Worm (Caenorhabditis elegans) whole organism, L4 larva: ENCODE data around the gene Y38E10A.28.
A peak's percentile ranks its signal among the peaks of the same experiment; 100 is the strongest.

Source experiments
- F44E2.7 ChIP-seq: fragments of 200-800 bp; sonication (Bioruptor generic); IDR thresholded peaks from 2 replicates; pipeline ENCODE4 v2.1.2; 2022; ENCODE audit warnings: missing genetic modification characterization, missing compliant biosample characterization
- Y105C5A.15 ChIP-seq: fragments of 200-800 bp; sonication (Bioruptor generic); IDR thresholded peaks from 2 replicates; pipeline ENCODE4 v1.3.6; 2022; ENCODE audit warnings: missing genetic modification characterization, missing compliant biosample characterization
- Y75B8A.6 ChIP-seq: fragments of 200-800 bp; sonication (Bioruptor generic); IDR thresholded peaks from 2 replicates; pipeline ENCODE4 v1.3.6; 2022; ENCODE audit warnings: missing genetic modification reagents, missing genetic modification characterization, missing compliant biosample characterization
- aha-1 ChIP-seq: fragments of 150-350 bp; peaks from one replicate; lab custom pipeline; 2014; ENCODE audit warnings: missing biosample characterization, missing genetic modification characterization
- ceh-28 ChIP-seq: fragments of 150-350 bp; optimal IDR thresholded peaks from 2 replicates; lab custom pipeline; 2014; ENCODE audit warnings: missing biosample characterization, missing genetic modification reagents, missing genetic modification characterization
- ceh-44 ChIP-seq: fragments of 200-800 bp; sonication (Bioruptor generic); IDR thresholded peaks from 2 replicates; pipeline ENCODE4 v1.3.6; 2022; ENCODE audit warnings: missing genetic modification reagents, missing genetic modification characterization, missing compliant biosample characterization
- ces-1 ChIP-seq: fragments of 150-350 bp; sonication (generic microtip); optimal IDR thresholded peaks from 4 replicates; lab custom pipeline; 2014; ENCODE audit warnings: missing biosample characterization, missing genetic modification reagents, missing genetic modification characterization
- daf-16 ChIP-seq, 3 experiments: sonication (generic microtip); optimal IDR thresholded peaks; 2 replicates each; lab custom pipeline; 2016 to 2017; ENCODE audit warnings: missing genetic modification characterization in 3 of 3, missing genetic modification reagents in 3 of 3, mild to moderate bottlenecking in 2 of 3, missing compliant biosample characterization in 2 of 3, missing biosample characterization in 1 of 3, moderate library complexity in 1 of 3
- dmd-6 ChIP-seq: fragments of 200-800 bp; sonication (Bioruptor generic); IDR thresholded peaks from 2 replicates; pipeline ENCODE4 v1.3.6; 2022; ENCODE audit warnings: missing genetic modification reagents, missing genetic modification characterization, missing compliant biosample characterization
- dmd-8 ChIP-seq: fragments of 200-800 bp; sonication (Bioruptor generic); IDR thresholded peaks from 2 replicates; pipeline ENCODE4 v1.3.6; 2022; ENCODE audit warnings: missing genetic modification characterization, missing compliant biosample characterization
- dmd-9 ChIP-seq: fragments of 200-800 bp; sonication (Bioruptor generic); IDR thresholded peaks from 2 replicates; pipeline ENCODE4 v1.3.6; 2022; ENCODE audit warnings: missing genetic modification reagents, missing genetic modification characterization, missing compliant biosample characterization
- dve-1 ChIP-seq: sonication (generic microtip); optimal IDR thresholded peaks from 2 replicates; lab custom pipeline; 2017; ENCODE audit warnings: antibody characterized with exemption, mild to moderate bottlenecking, missing genetic modification characterization, missing compliant biosample characterization; ENCODE audit not compliant: insufficient read depth
- fkh-10 ChIP-seq: fragments of 150-350 bp; optimal IDR thresholded peaks from 2 replicates; lab custom pipeline; 2014; ENCODE audit warnings: missing biosample characterization, missing genetic modification reagents, missing genetic modification characterization
- fos-1 ChIP-seq: fragments of 150-350 bp; optimal IDR thresholded peaks from 2 replicates; lab custom pipeline; 2014; ENCODE audit warnings: missing biosample characterization, missing genetic modification characterization
- hlh-30 ChIP-seq: sonication (generic microtip); optimal IDR thresholded peaks from 2 replicates; lab custom pipeline; 2017; ENCODE audit warnings: antibody characterized with exemption, mild to moderate bottlenecking, missing genetic modification characterization, missing compliant biosample characterization; ENCODE audit not compliant: insufficient read depth
- lin-13 ChIP-seq: fragments of 150-350 bp; optimal IDR thresholded peaks from 2 replicates; lab custom pipeline; 2014; ENCODE audit warnings: missing biosample characterization, missing genetic modification reagents, missing genetic modification characterization
- lin-15B ChIP-seq: fragments of 150-350 bp; sonication (generic microtip); optimal IDR thresholded peaks from 3 replicates; lab custom pipeline; 2014; ENCODE audit warnings: missing biosample characterization, missing genetic modification characterization
- mep-1 ChIP-seq: fragments of 150-350 bp; sonication (generic microtip); optimal IDR thresholded peaks from 3 replicates; lab custom pipeline; 2014; ENCODE audit warnings: missing biosample characterization, missing genetic modification characterization
- mes-2 ChIP-seq: sonication (generic microtip); optimal IDR thresholded peaks from 2 replicates; lab custom pipeline; 2016; ENCODE audit warnings: missing genotype, mild to moderate bottlenecking, missing genetic modification characterization, missing compliant biosample characterization; ENCODE audit not compliant: poor library complexity, severe bottlenecking
- mxl-2 ChIP-seq: fragments of 200-800 bp; sonication (Bioruptor generic); conservative IDR thresholded peaks from 2 replicates; pipeline ENCODE4 v1.3.6; 2022; ENCODE audit warnings: missing genetic modification reagents, missing genetic modification characterization, missing compliant biosample characterization
- mxl-3 ChIP-seq: fragments of 200-800 bp; sonication (Bioruptor generic); optimal IDR thresholded peaks from 2 replicates; lab custom pipeline; 2018; ENCODE audit warnings: mild to moderate bottlenecking, missing genetic modification characterization, missing compliant biosample characterization
- nhr-102 ChIP-seq: sonication (generic microtip); optimal IDR thresholded peaks from 2 replicates; lab custom pipeline; 2016; ENCODE audit warnings: mild to moderate bottlenecking, missing genetic modification characterization, moderate library complexity, missing compliant biosample characterization
- nhr-111 ChIP-seq: fragments of 200-800 bp; sonication (Bioruptor generic); optimal IDR thresholded peaks from 2 replicates; lab custom pipeline; 2018; ENCODE audit warnings: mild to moderate bottlenecking, missing genetic modification characterization, missing compliant biosample characterization
- nhr-25 ChIP-seq: sonication (generic microtip); optimal IDR thresholded peaks from 2 replicates; lab custom pipeline; 2017; ENCODE audit warnings: missing genetic modification characterization, mild to moderate bottlenecking, missing compliant biosample characterization, antibody characterized with exemption, moderate library complexity, borderline replicate concordance; ENCODE audit not compliant: insufficient read depth
- nhr-41 ChIP-seq: fragments of 200-800 bp; sonication (Bioruptor generic); IDR thresholded peaks from 2 replicates; pipeline ENCODE4 v1.3.6; 2022; ENCODE audit warnings: missing genetic modification reagents, missing genetic modification characterization, missing compliant biosample characterization
- nhr-48 ChIP-seq: sonication (generic microtip); optimal IDR thresholded peaks from 2 replicates; lab custom pipeline; 2016; ENCODE audit warnings: mild to moderate bottlenecking, missing genetic modification characterization, missing compliant biosample characterization
- saeg-2 ChIP-seq: fragments of 200-800 bp; sonication (Bioruptor generic); IDR thresholded peaks from 2 replicates; pipeline ENCODE4 v1.3.6; 2022; ENCODE audit warnings: missing genetic modification reagents, missing genetic modification characterization, missing compliant biosample characterization
- skn-1 ChIP-seq: fragments of 150-350 bp; optimal IDR thresholded peaks from 2 replicates; lab custom pipeline; 2014; ENCODE audit warnings: missing biosample characterization, missing genetic modification characterization
- snpc-4 ChIP-seq: fragments of 150-350 bp; optimal IDR thresholded peaks from 2 replicates; lab custom pipeline; 2014; ENCODE audit warnings: missing biosample characterization, missing genetic modification characterization
- spr-1 ChIP-seq: sonication (generic microtip); optimal IDR thresholded peaks from 2 replicates; lab custom pipeline; 2016; ENCODE audit warnings: mild to moderate bottlenecking, missing genetic modification characterization, missing compliant biosample characterization
- tag-97 ChIP-seq: fragments of 200-800 bp; sonication (Bioruptor generic); IDR thresholded peaks from 2 replicates; pipeline ENCODE4 v1.3.6; 2022; ENCODE audit warnings: missing genetic modification characterization, missing compliant biosample characterization
- tra-1 ChIP-seq: fragments of 200-800 bp; sonication (Bioruptor generic); IDR thresholded peaks from 2 replicates; pipeline ENCODE4 v1.3.6; 2022; ENCODE audit warnings: missing genetic modification reagents, missing genetic modification characterization, missing compliant biosample characterization
- unc-130 ChIP-seq: sonication (generic microtip); optimal IDR thresholded peaks from 2 replicates; lab custom pipeline; 2016; ENCODE audit warnings: missing genetic modification reagents, missing genetic modification characterization, missing compliant biosample characterization
- unc-39 ChIP-seq: sonication (generic microtip); optimal IDR thresholded peaks from 2 replicates; lab custom pipeline; 2017; ENCODE audit warnings: missing biosample characterization, missing genetic modification characterization
- unc-62 ChIP-seq, 3 experiments: fragments of 150-350 bp in 1 of 3; sonication (generic microtip); optimal IDR thresholded peaks in 2 of 3; peaks in 1 of 3; 1 replicate in 1 of 3; 2 replicates in 2 of 3; lab custom pipeline; 2014 to 2017; ENCODE audit warnings: missing biosample characterization in 3 of 3, missing genetic modification characterization in 3 of 3, missing genetic modification reagents in 3 of 3, missing genotype in 1 of 3
- zip-11 ChIP-seq: fragments of 200-800 bp; sonication (Bioruptor generic); IDR thresholded peaks from 2 replicates; pipeline ENCODE4 v1.3.6; 2022; ENCODE audit warnings: missing genetic modification characterization, missing compliant biosample characterization
- ztf-11 ChIP-seq: fragments of 150-350 bp; optimal IDR thresholded peaks from 2 replicates; lab custom pipeline; 2014; ENCODE audit warnings: missing biosample characterization, missing genetic modification characterization

Y38E10A.28 gene

DNA sequence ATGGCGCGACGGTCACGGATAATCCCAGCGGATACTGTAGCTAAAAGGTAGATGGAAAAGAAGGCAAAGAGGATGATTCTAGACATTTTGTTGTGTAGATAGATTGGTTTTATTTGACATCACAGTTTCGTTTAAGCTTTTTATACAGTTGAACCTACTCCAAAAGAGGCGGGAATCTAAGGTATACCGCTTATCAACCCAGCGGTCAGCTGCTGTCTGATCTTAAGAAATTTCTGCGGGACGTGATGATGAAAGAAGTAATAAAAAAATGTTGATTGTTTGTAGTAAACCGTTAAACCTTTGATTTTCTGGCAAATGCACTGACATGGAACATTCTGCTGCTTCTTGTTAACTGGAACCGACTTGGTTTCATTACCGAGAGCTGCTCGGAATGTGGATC is 13.4 kb upstream of the Y38E10A.28 start, which contains the start of gene nspe-6:
Gene nspe-6 (minus strand): TSS at position 101 of the 400 bp plus-strand sequence.
- TF ChIP-seq aha-1 (peak; percentile 10), ces-1 (GFP tag; lab: Kevin White, UChicago) (no peak), ceh-28 (tag; lab: Kevin White, UChicago) (no peak), mxl-3 (GFP tag; lab: Kevin White, UChicago) (no peak), fkh-10 (GFP tag; lab: Kevin White, UChicago) (no peak)

DNA sequence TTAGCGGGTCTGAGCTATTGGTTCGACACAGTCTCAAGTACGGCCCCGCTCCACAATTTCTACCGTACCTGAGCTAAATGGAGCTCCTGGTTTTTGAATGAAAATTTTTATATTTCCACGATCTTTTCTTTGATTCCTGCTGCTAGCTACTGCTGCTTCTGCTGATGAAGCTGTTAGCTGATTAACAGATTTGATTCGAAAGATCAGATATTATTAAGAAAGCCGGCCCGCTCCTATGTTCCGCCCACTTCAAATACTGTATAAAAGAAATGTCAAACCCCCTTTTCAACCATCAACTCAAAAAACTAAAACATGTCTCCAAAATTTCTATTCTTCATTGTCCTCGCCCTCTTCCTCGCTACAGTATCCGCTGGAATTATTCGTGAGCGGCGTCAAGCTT is 11.9 kb upstream of the Y38E10A.28 start, which contains the start of gene nspe-3:
Gene nspe-3 (plus strand): TSS at position 301 of the 400 bp plus-strand sequence.
- TF ChIP-seq daf-16 (GFP tag; optimal IDR thresholded peaks at IDR 0.05; lab: Kevin White, UChicago) (no peak), daf-16 (tag; optimal IDR thresholded peaks at IDR 0.05; lab: Kevin White, UChicago) (no peak), nhr-48 (no peak), zip-11 (GFP tag; lab: Robert Waterston, UW) (no peak), nhr-102 (no peak), mep-1 (no peak), ztf-11 (tag; lab: Kevin White, UChicago) (no peak), tag-97 (GFP tag; lab: Robert Waterston, UW) (no peak), fos-1 (tag; lab: Kevin White, UChicago) (no peak), skn-1 (tag; lab: Kevin White, UChicago) (no peak), Y75B8A.6 (GFP tag; lab: Robert Waterston, UW) (no peak), dve-1 (tag; lab: Kevin White, UChicago) (no peak), tra-1 (no peak), lin-15B (tag; lab: Kevin White, UChicago) (no peak), Y105C5A.15 (GFP tag; lab: Robert Waterston, UW) (no peak)

DNA sequence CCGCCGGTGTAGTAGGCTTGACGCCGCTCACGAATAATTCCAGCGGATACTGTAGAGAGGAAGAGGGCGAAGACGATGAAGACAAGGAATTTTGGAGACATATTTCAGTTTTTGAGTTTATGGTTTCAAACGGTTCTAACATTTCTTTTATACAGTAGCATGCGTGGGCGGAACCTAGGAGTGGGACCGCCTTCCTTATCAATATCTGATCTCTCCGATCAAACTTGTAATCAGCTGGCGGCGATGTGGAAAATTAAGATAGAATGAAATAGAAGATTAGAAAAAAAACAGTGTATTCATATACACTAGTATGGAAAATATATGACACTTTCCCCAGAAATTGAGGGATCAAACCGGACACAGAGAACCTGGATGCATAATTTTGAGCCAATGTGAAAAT is 10.2 kb upstream of the Y38E10A.28 start, which contains the start of gene nspe-2:
Gene nspe-2 (minus strand): TSS at position 101 of the 400 bp plus-strand sequence.
- no peak for TF ChIP-seq nhr-41
- peak in 1 of 2 experiments; percentile 46 for TF ChIP-seq unc-62 (GFP tag; optimal IDR thresholded peaks at IDR 0.05 in 1 of 2; lab: Kevin White, UChicago)
- no peak for TF ChIP-seq unc-62 (tag; optimal IDR thresholded peaks at IDR 0.05; lab: Kevin White, UChicago)

DNA sequence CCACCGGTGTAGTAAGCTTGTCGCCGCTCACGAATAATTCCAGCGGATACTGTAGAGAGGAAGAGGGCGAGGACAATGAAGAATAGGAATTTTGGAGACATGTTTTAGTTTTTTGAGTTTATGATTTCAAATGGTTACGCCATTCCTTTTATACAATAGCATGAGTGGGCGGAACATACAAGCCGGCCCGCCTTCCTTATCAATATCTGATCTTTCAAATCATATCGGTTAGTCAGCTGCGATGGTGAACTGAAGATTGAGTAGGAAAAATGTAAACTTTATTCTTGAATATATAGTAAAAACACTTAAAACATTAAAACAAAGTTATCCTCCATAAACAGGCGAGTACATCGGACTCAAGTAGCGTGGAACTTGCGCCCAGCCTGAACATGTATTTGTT is 8.7 kb upstream of the Y38E10A.28 start, which contains the start of gene nspe-1:
Gene nspe-1 (minus strand): TSS at position 101 of the 400 bp plus-strand sequence.
- TF ChIP-seq snpc-4 (tag; lab: Kevin White, UChicago) = no peak
- no peak for TF ChIP-seq tra-1
- TF ChIP-seq unc-39 (tag; lab: Kevin White, UChicago) = no peak
- TF ChIP-seq mes-2 (tag; lab: Kevin White, UChicago) = no peak
- no peak for TF ChIP-seq mxl-2
- TF ChIP-seq spr-1 (tag; lab: Kevin White, UChicago) = no peak
- no peak for TF ChIP-seq unc-130 (GFP tag; lab: Kevin White, UChicago)
- no peak for TF ChIP-seq dmd-9 (GFP tag; lab: Robert Waterston, UW)
- TF ChIP-seq dmd-6 (GFP tag; lab: Robert Waterston, UW) = no peak
- TF ChIP-seq dmd-8 (GFP tag; lab: Robert Waterston, UW) = no peak
- no peak for TF ChIP-seq saeg-2 (GFP tag; lab: Robert Waterston, UW)
- TF ChIP-seq hlh-30 (tag; lab: Kevin White, UChicago) = no peak
- no peak for TF ChIP-seq ceh-44
- TF ChIP-seq mep-1 = no peak
- TF ChIP-seq nhr-25 (tag; lab: Kevin White, UChicago) = no peak
- no peak for TF ChIP-seq F44E2.7
- TF ChIP-seq nhr-111 = no peak
- TF ChIP-seq lin-13 = no peak
